Worm (Caenorhabditis elegans) whole organism, L2 larva: ENCODE measurements around the gene tra-4.

ENCODE experiments used
- ama-1 ChIP-seq: fragments of 150-350 bp; optimal IDR thresholded peaks from 2 replicates; lab custom pipeline; 2018; ENCODE audit warnings: inconsistent platforms
- lsy-2 ChIP-seq, 2 experiments: fragments of 150-350 bp in 1 of 2; sonication (generic microtip) in 1 of 2; optimal IDR thresholded peaks; 2 replicates each; lab custom pipeline; 2014 to 2017; ENCODE audit warnings: missing biosample characterization in 2 of 2, missing genetic modification characterization in 2 of 2
- nhr-12 ChIP-seq: fragments of 150-350 bp; optimal IDR thresholded peaks from 2 replicates; lab custom pipeline; 2014; ENCODE audit warnings: missing biosample characterization, missing genetic modification characterization
- nhr-23 ChIP-seq: fragments of 150-350 bp; optimal IDR thresholded peaks from 2 replicates; lab custom pipeline; 2014; ENCODE audit warnings: missing biosample characterization, missing genetic modification reagents, missing genetic modification characterization
- unc-39 ChIP-seq: fragments of 150-350 bp; optimal IDR thresholded peaks from 2 replicates; lab custom pipeline; 2014; ENCODE audit warnings: missing biosample characterization, missing genetic modification characterization

DNA sequence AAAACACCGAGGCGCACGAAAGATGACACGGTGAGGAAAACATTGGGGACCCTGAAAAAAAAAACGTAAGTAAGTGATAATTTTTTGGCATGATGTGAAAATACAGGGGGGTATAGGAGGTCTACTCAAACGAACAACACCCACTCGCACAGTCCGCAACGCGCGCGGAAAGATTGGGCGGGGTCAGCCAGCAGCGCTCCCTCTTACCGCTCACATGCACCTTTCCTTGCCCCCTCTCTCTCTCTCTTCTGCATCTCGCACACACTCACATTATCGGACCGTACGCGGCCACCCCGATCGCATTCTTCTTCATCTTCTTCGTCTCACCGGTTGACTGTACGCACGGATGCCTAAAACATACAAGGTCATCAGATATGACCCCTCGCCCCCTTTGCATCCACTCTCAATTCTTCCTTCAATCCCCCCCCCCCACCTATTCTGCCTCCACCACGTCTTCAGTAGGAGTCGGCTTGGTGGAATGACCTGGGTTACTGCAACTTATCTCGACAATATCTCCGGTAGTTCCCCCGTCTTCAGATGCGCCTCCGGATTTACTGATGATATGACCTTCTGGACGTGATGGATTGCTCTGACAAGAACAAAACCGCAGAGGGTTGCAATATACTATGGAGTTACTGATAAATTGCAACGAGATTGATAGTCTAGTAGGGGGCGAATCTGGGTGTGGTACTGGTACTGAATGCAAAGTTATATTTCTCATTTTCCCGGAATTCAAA lies 22.3 kb upstream of the tra-4 start, which contains the start of gene F53B3.5:
- TF ChIP-seq nhr-12 (tag; lab: Kevin White, UChicago) (no peak), unc-39 (tag; lab: Kevin White, UChicago) (no peak), ama-1 (lab: Kevin White, UChicago) (no peak), nhr-23 (tag; lab: Kevin White, UChicago) (no peak), lsy-2 (tag; optimal IDR thresholded peaks at IDR 0.05; lab: Kevin White, UChicago) (no peak)
